Fruit fly (Drosophila melanogaster) whole organism, embryonic: ENCODE data around the gene gl.

ENCODE experiments used
- Asciz ChIP-seq: fragments of 200-800 bp; sonication (Bioruptor generic); optimal IDR thresholded peaks from 2 replicates; lab custom pipeline; 2017; ENCODE audit warnings: missing biosample characterization, mild to moderate bottlenecking, missing genetic modification characterization, missing genetic modification reagents
- B-H2 ChIP-seq: fragments of 200-800 bp; sonication (Bioruptor generic); optimal IDR thresholded peaks from 2 replicates; lab custom pipeline; 2018; ENCODE audit warnings: missing biosample characterization, mild to moderate bottlenecking, missing genetic modification characterization
- Bgb ChIP-seq: fragments of 200-800 bp; sonication (Bioruptor generic); IDR thresholded peaks from 2 replicates; pipeline ENCODE4 v1.3.6; 2022; ENCODE audit warnings: missing biosample characterization, missing genetic modification characterization; ENCODE audit not compliant: partially characterized antibody
- CG1024 ChIP-seq: fragments of 200-800 bp; sonication (Bioruptor generic); IDR thresholded peaks from 2 replicates; pipeline ENCODE4 v1.3.6; 2022; ENCODE audit warnings: missing biosample characterization, missing genetic modification characterization
- CG10543 ChIP-seq: fragments of 200-800 bp; sonication (Bioruptor generic); optimal IDR thresholded peaks from 3 replicates; lab custom pipeline; 2017; ENCODE audit warnings: missing biosample characterization, mild to moderate bottlenecking, missing genetic modification characterization, moderate library complexity
- CG10565 ChIP-seq: fragments of 200-800 bp; sonication (Bioruptor generic); optimal IDR thresholded peaks from 3 replicates; lab custom pipeline; 2016; ENCODE audit warnings: missing biosample characterization, mild to moderate bottlenecking, missing genetic modification characterization
- CG11560 ChIP-seq: fragments of 200-800 bp; sonication (Bioruptor generic); IDR thresholded peaks from 3 replicates; pipeline ENCODE4 v1.3.6; 2022; ENCODE audit warnings: missing biosample characterization, missing genetic modification characterization
- CG12659 ChIP-seq: fragments of 200-800 bp; sonication (Bioruptor generic); optimal IDR thresholded peaks from 3 replicates; lab custom pipeline; 2017; ENCODE audit warnings: mild to moderate bottlenecking, missing biosample characterization, missing genetic modification reagents, missing genetic modification characterization
- CG12942 ChIP-seq: fragments of 200-800 bp; sonication (Bioruptor generic); optimal IDR thresholded peaks from 3 replicates; lab custom pipeline; 2016; ENCODE audit warnings: missing biosample characterization, missing genetic modification characterization
- CG15479 ChIP-seq: fragments of 200-800 bp; sonication (Bioruptor generic); optimal IDR thresholded peaks from 3 replicates; lab custom pipeline; 2019; ENCODE audit warnings: missing biosample characterization, mild to moderate bottlenecking, missing genetic modification characterization, moderate library complexity
- CG17912 ChIP-seq: fragments of 200-800 bp; sonication (Bioruptor generic); optimal IDR thresholded peaks from 2 replicates; lab custom pipeline; 2018; ENCODE audit warnings: missing biosample characterization, mild to moderate bottlenecking, missing genetic modification characterization
- CG18764 ChIP-seq: fragments of 200-800 bp; sonication (Bioruptor generic); optimal IDR thresholded peaks from 3 replicates; lab custom pipeline; 2016; ENCODE audit warnings: missing biosample characterization, missing genetic modification characterization
- CG2129 ChIP-seq: fragments of 200-800 bp; sonication (Bioruptor generic); IDR thresholded peaks from 2 replicates; pipeline ENCODE4 v1.3.6; 2022; ENCODE audit warnings: missing biosample characterization, missing genetic modification characterization; ENCODE audit not compliant: partially characterized antibody
- CG2199 ChIP-seq: fragments of 200-800 bp; sonication (Bioruptor generic); IDR thresholded peaks from 3 replicates; pipeline ENCODE4 v1.3.6; 2022; ENCODE audit warnings: missing biosample characterization, missing genetic modification characterization
- CG32532 ChIP-seq: fragments of 200-800 bp; sonication (Bioruptor generic); IDR thresholded peaks from 2 replicates; pipeline ENCODE4 v1.3.6; 2022; ENCODE audit warnings: missing biosample characterization, missing genetic modification characterization
- CG3995 ChIP-seq: fragments of 200-800 bp; sonication (Bioruptor generic); optimal IDR thresholded peaks from 3 replicates; lab custom pipeline; 2016; ENCODE audit warnings: missing biosample characterization, missing genetic modification characterization
- CG4854 ChIP-seq: fragments of 200-800 bp; sonication (Bioruptor generic); optimal IDR thresholded peaks from 2 replicates; lab custom pipeline; 2016; ENCODE audit warnings: missing biosample characterization, missing genetic modification characterization, inconsistent platforms
- CG6654 ChIP-seq: fragments of 200-800 bp; sonication (Bioruptor generic); optimal IDR thresholded peaks from 2 replicates; lab custom pipeline; 2017; ENCODE audit warnings: missing biosample characterization, mild to moderate bottlenecking, missing genetic modification characterization
- CG7839 ChIP-seq: fragments of 200-800 bp; sonication (Bioruptor generic); optimal IDR thresholded peaks from 3 replicates; lab custom pipeline; 2018; ENCODE audit warnings: missing biosample characterization, mild to moderate bottlenecking, missing genetic modification characterization, moderate library complexity
- CG8359 ChIP-seq: fragments of 200-800 bp; sonication (Bioruptor generic); optimal IDR thresholded peaks from 2 replicates; lab custom pipeline; 2017; ENCODE audit warnings: missing biosample characterization, mild to moderate bottlenecking, missing genetic modification characterization, borderline replicate concordance
- CG8388 ChIP-seq: fragments of 200-800 bp; sonication (Bioruptor generic); optimal IDR thresholded peaks from 2 replicates; lab custom pipeline; 2019; ENCODE audit warnings: missing biosample characterization, mild to moderate bottlenecking, missing genetic modification characterization, moderate library complexity
- CG9797 ChIP-seq: fragments of 200-800 bp; sonication (Bioruptor generic); optimal IDR thresholded peaks from 3 replicates; lab custom pipeline; 2018; ENCODE audit warnings: missing biosample characterization, mild to moderate bottlenecking, missing genetic modification characterization
- CHES-1-like ChIP-seq: fragments of 200-800 bp; sonication (Bioruptor generic); optimal IDR thresholded peaks from 2 replicates; lab custom pipeline; 2016; ENCODE audit warnings: missing biosample characterization, missing genetic modification characterization
- Dref ChIP-seq: fragments of 200-800 bp; sonication (Bioruptor generic); IDR thresholded peaks from 2 replicates; pipeline ENCODE4 v1.3.6; 2022; ENCODE audit warnings: missing biosample characterization, missing genetic modification characterization
- Ets97D ChIP-seq: fragments of 200-800 bp; sonication (Bioruptor generic); optimal IDR thresholded peaks from 3 replicates; lab custom pipeline; 2016; ENCODE audit warnings: missing biosample characterization, missing genetic modification characterization
- GATAe ChIP-seq: fragments of 200-800 bp; sonication (Bioruptor generic); conservative IDR thresholded peaks from 2 replicates; pipeline ENCODE4 v1.3.6; 2022; ENCODE audit warnings: missing biosample characterization, missing genetic modification characterization
- HHEX ChIP-seq: fragments of 200-800 bp; sonication (Bioruptor generic); optimal IDR thresholded peaks from 3 replicates; lab custom pipeline; 2017; ENCODE audit warnings: missing biosample characterization, mild to moderate bottlenecking, missing genetic modification characterization, missing genetic modification reagents
- HLH54F ChIP-seq: fragments of 200-800 bp; sonication (Bioruptor generic); optimal IDR thresholded peaks from 3 replicates; lab custom pipeline; 2016; ENCODE audit warnings: missing biosample characterization, missing genetic modification characterization
- Hmx ChIP-seq: fragments of 200-800 bp; sonication (Bioruptor generic); optimal IDR thresholded peaks from 2 replicates; lab custom pipeline; 2016; ENCODE audit warnings: missing biosample characterization, missing genetic modification characterization
- Hr78 ChIP-seq, 2 experiments: fragments of 200-800 bp in 1 of 2; fragments of >200 bp in 1 of 2; sonication (Bioruptor generic) in 1 of 2; optimal IDR thresholded peaks; 2 replicates each; lab custom pipeline; 2017 to 2019; ENCODE audit warnings: missing biosample characterization in 2 of 2, missing genetic modification characterization in 2 of 2, mild to moderate bottlenecking in 1 of 2, moderate library complexity in 1 of 2
- Mad ChIP-seq: fragments of 200-800 bp; sonication (Bioruptor generic); optimal IDR thresholded peaks from 2 replicates; lab custom pipeline; 2016; ENCODE audit warnings: missing biosample characterization, missing genetic modification characterization
- Ravus ChIP-seq: fragments of 200-800 bp; sonication (Bioruptor generic); IDR thresholded peaks from 2 replicates; pipeline ENCODE4 v1.3.6; 2022; ENCODE audit warnings: missing biosample characterization, missing genetic modification characterization
- Rx ChIP-seq: fragments of 200-800 bp; sonication (Bioruptor generic); IDR thresholded peaks from 2 replicates; pipeline ENCODE4 v1.3.6; 2022; ENCODE audit warnings: missing biosample characterization, missing genetic modification characterization
- TFAM ChIP-seq: fragments of 200-800 bp; sonication (Bioruptor generic); optimal IDR thresholded peaks from 2 replicates; lab custom pipeline; 2017; ENCODE audit warnings: missing biosample characterization, missing genetic modification characterization, inconsistent platforms
- bcd ChIP-seq: fragments of 200-800 bp; sonication (Bioruptor generic); optimal IDR thresholded peaks from 2 replicates; lab custom pipeline; 2017; ENCODE audit warnings: missing biosample characterization, mild to moderate bottlenecking, missing genetic modification characterization
- cato ChIP-seq: fragments of 200-800 bp; sonication (Bioruptor generic); optimal IDR thresholded peaks from 2 replicates; lab custom pipeline; 2016; ENCODE audit warnings: missing biosample characterization, missing genetic modification characterization, borderline replicate concordance
- crp ChIP-seq, 2 experiments: fragments of 200-800 bp; sonication (Bioruptor generic); optimal IDR thresholded peaks; 2 replicates in 1 of 2; 3 replicates in 1 of 2; lab custom pipeline; 2017; ENCODE audit warnings: missing biosample characterization in 2 of 2, missing genetic modification characterization in 2 of 2, mild to moderate bottlenecking in 1 of 2, moderate library complexity in 1 of 2
- fru ChIP-seq: fragments of >200 bp; optimal IDR thresholded peaks from 2 replicates; lab custom pipeline; 2017
- knrl ChIP-seq: fragments of 200-800 bp; sonication (Bioruptor generic); IDR thresholded peaks from 3 replicates; pipeline ENCODE4 v1.3.6; 2022; ENCODE audit warnings: missing biosample characterization, missing genetic modification characterization; ENCODE audit not compliant: partially characterized antibody
- lmd ChIP-seq: fragments of 200-800 bp; sonication (Bioruptor generic); IDR thresholded peaks from 2 replicates; pipeline ENCODE4 v1.3.6; 2022; ENCODE audit warnings: missing biosample characterization, missing genetic modification characterization
- mam ChIP-seq: fragments of 200-800 bp; sonication (Bioruptor generic); optimal IDR thresholded peaks from 3 replicates; lab custom pipeline; 2016; ENCODE audit warnings: missing biosample characterization, missing genetic modification characterization
- nau ChIP-seq: fragments of 200-800 bp; sonication (Bioruptor generic); optimal IDR thresholded peaks from 3 replicates; lab custom pipeline; 2017; ENCODE audit warnings: missing biosample characterization, mild to moderate bottlenecking, missing genetic modification characterization, missing genetic modification reagents
- prd ChIP-seq, 3 experiments: fragments of >200 bp in 2 of 3; fragments of 200-800 bp in 1 of 3; sonication (Bioruptor generic) in 1 of 3; optimal IDR thresholded peaks in 2 of 3; IDR thresholded peaks in 1 of 3; 2 replicates in 2 of 3; 3 replicates in 1 of 3; pipeline versions ENCODE4 v1.3.6 to Lab custom; 2017 to 2022; ENCODE audit warnings: missing biosample characterization in 1 of 3, missing genetic modification characterization in 1 of 3
- schlank ChIP-seq: fragments of 200-800 bp; sonication (Bioruptor generic); optimal IDR thresholded peaks from 2 replicates; lab custom pipeline; 2018; ENCODE audit warnings: missing biosample characterization, mild to moderate bottlenecking, missing genetic modification characterization
- sens ChIP-seq: fragments of 200-800 bp; sonication (Bioruptor generic); peaks from one replicate; lab custom pipeline; 2016; ENCODE audit warnings: missing biosample characterization, missing genetic modification characterization
- sim ChIP-seq: fragments of 200-800 bp; sonication (Bioruptor generic); IDR thresholded peaks from 2 replicates; pipeline ENCODE4 v1.3.6; 2022; ENCODE audit warnings: missing biosample characterization, missing genetic modification characterization
- sob ChIP-seq: fragments of 200-800 bp; sonication (Bioruptor generic); IDR thresholded peaks from 2 replicates; pipeline ENCODE4 v1.3.6; 2022; ENCODE audit warnings: missing biosample characterization, missing genetic modification characterization
- tx ChIP-seq: fragments of 200-800 bp; sonication (Bioruptor generic); optimal IDR thresholded peaks from 2 replicates; lab custom pipeline; 2016; ENCODE audit warnings: missing biosample characterization, missing genetic modification characterization
- vvl ChIP-seq: fragments of 200-800 bp; sonication (Bioruptor generic); IDR thresholded peaks from 2 replicates; pipeline ENCODE4 v1.3.6; 2022; ENCODE audit warnings: missing biosample characterization, missing genetic modification characterization
- zen ChIP-seq: fragments of 200-800 bp; sonication (Bioruptor generic); optimal IDR thresholded peaks from 3 replicates; lab custom pipeline; 2018; ENCODE audit warnings: missing biosample characterization, mild to moderate bottlenecking, missing genetic modification characterization, moderate library complexity

The gl gene

DNA sequence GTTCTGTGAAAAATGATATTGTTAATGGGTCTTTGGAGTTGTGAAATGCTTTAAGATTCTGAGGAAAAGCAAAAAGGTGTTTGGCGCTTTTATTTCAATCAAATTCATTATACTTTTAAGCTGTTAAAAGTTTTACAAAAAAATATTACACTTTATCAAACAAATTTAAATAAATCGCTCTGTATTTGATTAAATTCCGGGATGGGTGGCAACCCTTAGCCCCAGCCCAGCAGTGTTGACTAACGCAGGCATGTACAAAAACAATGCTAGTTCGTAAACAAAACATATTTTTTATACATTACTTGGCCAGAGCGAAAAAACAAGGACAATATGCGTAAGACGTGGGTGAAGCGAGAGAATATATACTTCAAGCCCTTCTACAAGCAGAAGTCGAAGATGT is 32.2 kb upstream of the gl start, which contains the start of gene CG7685 (continued):
- TF ChIP-seq CG10565 (GFP tag; lab: Kevin White, UChicago) (no peak), crp (GFP tag; optimal IDR thresholded peaks at IDR 0.05; lab: Kevin White, UChicago) (peak in 1 of 2 experiments; percentile 60), Mad (GFP tag; lab: Kevin White, UChicago) (peak; percentile 56), GATAe (GFP tag; lab: Robert Waterston, UW) (no peak), Hmx (GFP tag; lab: Kevin White, UChicago) (peak; percentile 15), nau (GFP tag; lab: Kevin White, UChicago) (peak; percentile 51), vvl (GFP tag; lab: Robert Waterston, UW) (peak; percentile 84), mam (GFP tag; lab: Kevin White, UChicago) (peak; percentile 76), Ets97D (GFP tag; lab: Kevin White, UChicago) (peak; percentile 66), sens (GFP tag; lab: Kevin White, UChicago) (peak; percentile 92), CG6654 (GFP tag; lab: Kevin White, UChicago) (no peak), schlank (peak; percentile 34), CG2129 (GFP tag; lab: Robert Waterston, UW) (no peak), HLH54F (GFP tag; lab: Kevin White, UChicago) (peak; percentile 75), Dref (GFP tag; lab: Robert Waterston, UW) (no peak), CG4854 (GFP tag; lab: Kevin White, UChicago) (peak; percentile 68), bcd (GFP tag; lab: Kevin White, UChicago) (peak; percentile 36), knrl (GFP tag; lab: Robert Waterston, UW) (no peak), CG18764 (GFP tag; lab: Kevin White, UChicago) (peak; percentile 52), Asciz (GFP tag; lab: Kevin White, UChicago) (peak; percentile 18), CG15479 (GFP tag; lab: Kevin White, UChicago) (no peak), CHES-1-like (GFP tag; lab: Kevin White, UChicago) (peak; percentile 81), tx (GFP tag; lab: Kevin White, UChicago) (peak; percentile 51), CG11560 (no peak), prd (optimal IDR thresholded peaks at IDR 0.05; lab: Kevin White, UChicago) (no peak), prd (GFP tag; IDR thresholded peaks at IDR 0.05; lab: Robert Waterston, UW) (peak; percentile 50; the same call in 2 of the 3 replicates), CG7839 (tag; lab: Kevin White, UChicago) (peak; percentile 62), cato (GFP tag; lab: Kevin White, UChicago) (peak; percentile 48), CG8359 (GFP tag; lab: Kevin White, UChicago) (no peak), Bgb (GFP tag; lab: Robert Waterston, UW) (peak; percentile 35; the same call in 1 of the 2 replicates), B-H2 (GFP tag; lab: Kevin White, UChicago) (peak; percentile 89), zen (peak; percentile 36), Rx (no peak), CG32532 (GFP tag; lab: Robert Waterston, UW) (peak; percentile 70), TFAM (GFP tag; lab: Kevin White, UChicago) (no peak), sim (GFP tag; lab: Robert Waterston, UW) (no peak), CG12942 (GFP tag; lab: Kevin White, UChicago) (peak; percentile 43), lmd (peak; percentile 56; the same call in 1 of the 2 replicates), CG12659 (GFP tag; lab: Kevin White, UChicago) (peak; percentile 75), CG2199 (GFP tag; lab: Robert Waterston, UW) (0 out of 3 replicates have a peak, but pooled peaks have one; percentile 32), fru (lab: Kevin White, UChicago) (no peak), CG1024 (GFP tag; lab: Robert Waterston, UW) (no peak), HHEX (GFP tag; lab: Kevin White, UChicago) (peak; percentile 40), CG9797 (GFP tag; lab: Kevin White, UChicago) (no peak), sob (GFP tag; lab: Robert Waterston, UW) (peak; percentile 58; the same call in 1 of the 2 replicates), Hr78 (GFP tag; optimal IDR thresholded peaks at IDR 0.05; lab: Kevin White, UChicago) (no peak), CG10543 (GFP tag; lab: Kevin White, UChicago) (peak; percentile 78), CG3995 (GFP tag; lab: Kevin White, UChicago) (peak; percentile 42), CG17912 (peak; percentile 8), Ravus (GFP tag; lab: Robert Waterston, UW) (no peak), CG8388 (peak; percentile 47)
